Fruit fly (Drosophila melanogaster) whole organism, embryonic: ENCODE measurements around the gene CG11147.

ENCODE experiments used
- Atf6 ChIP-seq: fragments of 200-800 bp; sonication (Bioruptor generic); IDR thresholded peaks from 2 replicates; pipeline ENCODE4 v1.3.6; 2022; ENCODE audit warnings: missing biosample characterization, missing genetic modification characterization
- BEAF-32 ChIP-seq: fragments of 200-800 bp; sonication (Bioruptor generic); optimal IDR thresholded peaks from 3 replicates; lab custom pipeline; 2017; ENCODE audit warnings: missing biosample characterization, missing genetic modification characterization, mild to moderate bottlenecking, moderate library complexity, missing genetic modification reagents
- CG10431 ChIP-seq: fragments of 200-800 bp; sonication (Bioruptor generic); optimal IDR thresholded peaks from 3 replicates; lab custom pipeline; 2018; ENCODE audit warnings: missing biosample characterization, mild to moderate bottlenecking, missing genetic modification characterization
- CG10654 ChIP-seq: fragments of 200-800 bp; sonication (Bioruptor generic); optimal IDR thresholded peaks from 2 replicates; lab custom pipeline; 2016; ENCODE audit warnings: missing biosample characterization, missing genetic modification characterization
- CG11504 ChIP-seq: fragments of 200-800 bp; sonication (Bioruptor generic); optimal IDR thresholded peaks from 3 replicates; lab custom pipeline; 2019; ENCODE audit warnings: missing biosample characterization, mild to moderate bottlenecking, missing genetic modification characterization, moderate library complexity
- CG12071 ChIP-seq: fragments of 200-800 bp; sonication (Bioruptor generic); optimal IDR thresholded peaks from 3 replicates; lab custom pipeline; 2018; ENCODE audit warnings: missing biosample characterization, mild to moderate bottlenecking, missing genetic modification characterization
- CG12104 ChIP-seq: fragments of 200-800 bp; sonication (Bioruptor generic); optimal IDR thresholded peaks from 3 replicates; lab custom pipeline; 2016; ENCODE audit warnings: missing biosample characterization, missing genetic modification characterization
- CG12659 ChIP-seq: fragments of 200-800 bp; sonication (Bioruptor generic); optimal IDR thresholded peaks from 3 replicates; lab custom pipeline; 2017; ENCODE audit warnings: mild to moderate bottlenecking, missing biosample characterization, missing genetic modification reagents, missing genetic modification characterization
- CG13123 ChIP-seq: fragments of 200-800 bp; sonication (Bioruptor generic); optimal IDR thresholded peaks from 2 replicates; lab custom pipeline; 2016; ENCODE audit warnings: missing biosample characterization, missing genetic modification characterization
- CG13296 ChIP-seq: fragments of 200-800 bp; sonication (Bioruptor generic); optimal IDR thresholded peaks from 3 replicates; lab custom pipeline; 2018; ENCODE audit warnings: missing biosample characterization, mild to moderate bottlenecking, missing genetic modification characterization
- CG14441 ChIP-seq: fragments of 200-800 bp; sonication (Bioruptor generic); IDR thresholded peaks from 2 replicates; pipeline ENCODE4 v1.3.6; 2022; ENCODE audit warnings: missing biosample characterization, missing genetic modification characterization
- CG17361 ChIP-seq: fragments of 200-800 bp; sonication (Bioruptor generic); IDR thresholded peaks from 3 replicates; pipeline ENCODE4 v1.3.6; 2022; ENCODE audit warnings: missing biosample characterization, missing genetic modification characterization
- CG1792 ChIP-seq: fragments of 200-800 bp; sonication (Bioruptor generic); optimal IDR thresholded peaks from 2 replicates; lab custom pipeline; 2016; ENCODE audit warnings: missing biosample characterization, missing genetic modification characterization
- CG18764 ChIP-seq: fragments of 200-800 bp; sonication (Bioruptor generic); optimal IDR thresholded peaks from 3 replicates; lab custom pipeline; 2016; ENCODE audit warnings: missing biosample characterization, missing genetic modification characterization
- CG2712 ChIP-seq: fragments of 200-800 bp; optimal IDR thresholded peaks from 3 replicates; lab custom pipeline; 2019; ENCODE audit warnings: missing biosample characterization, mild to moderate bottlenecking, missing genetic modification characterization, moderate library complexity
- CG33557 ChIP-seq: fragments of 200-800 bp; sonication (Bioruptor generic); optimal IDR thresholded peaks from 2 replicates; lab custom pipeline; 2019; ENCODE audit warnings: missing biosample characterization, mild to moderate bottlenecking, missing genetic modification characterization, moderate library complexity
- CG4282 ChIP-seq: fragments of 200-800 bp; sonication (Bioruptor generic); optimal IDR thresholded peaks from 2 replicates; lab custom pipeline; 2016; ENCODE audit warnings: missing biosample characterization, missing genetic modification characterization
- CG7839 ChIP-seq: fragments of 200-800 bp; sonication (Bioruptor generic); optimal IDR thresholded peaks from 3 replicates; lab custom pipeline; 2018; ENCODE audit warnings: missing biosample characterization, mild to moderate bottlenecking, missing genetic modification characterization, moderate library complexity
- CG8388 ChIP-seq: fragments of 200-800 bp; sonication (Bioruptor generic); optimal IDR thresholded peaks from 2 replicates; lab custom pipeline; 2019; ENCODE audit warnings: missing biosample characterization, mild to moderate bottlenecking, missing genetic modification characterization, moderate library complexity
- CTCF ChIP-seq: fragments of 200-800 bp; sonication (Bioruptor generic); optimal IDR thresholded peaks from 2 replicates; lab custom pipeline; 2017; ENCODE audit warnings: missing biosample characterization, mild to moderate bottlenecking, missing genetic modification characterization, moderate library complexity
- Dp ChIP-seq: fragments of 200-800 bp; sonication (Bioruptor generic); optimal IDR thresholded peaks from 2 replicates; lab custom pipeline; 2018; ENCODE audit warnings: missing biosample characterization, mild to moderate bottlenecking, missing genetic modification characterization, moderate library complexity
- Fer1 ChIP-seq: fragments of 200-800 bp; sonication (Bioruptor generic); optimal IDR thresholded peaks from 2 replicates; lab custom pipeline; 2017; ENCODE audit warnings: missing biosample characterization, mild to moderate bottlenecking, missing genetic modification characterization
- Fer3 ChIP-seq: fragments of 200-800 bp; sonication (Bioruptor generic); optimal IDR thresholded peaks from 2 replicates; lab custom pipeline; 2018; ENCODE audit warnings: missing biosample characterization, mild to moderate bottlenecking, missing genetic modification characterization, moderate library complexity
- MTF-1 ChIP-seq: fragments of 200-800 bp; sonication (Bioruptor generic); optimal IDR thresholded peaks from 2 replicates; lab custom pipeline; 2018; ENCODE audit warnings: missing biosample characterization, mild to moderate bottlenecking, missing genetic modification characterization, borderline replicate concordance
- PHDP ChIP-seq: fragments of 200-800 bp; sonication (Bioruptor generic); optimal IDR thresholded peaks from 3 replicates; lab custom pipeline; 2018; ENCODE audit warnings: missing biosample characterization, mild to moderate bottlenecking, missing genetic modification characterization, moderate library complexity
- Ptx1 ChIP-seq: fragments of 200-800 bp; sonication (Bioruptor generic); IDR thresholded peaks from 2 replicates; pipeline ENCODE4 v1.3.6; 2022; ENCODE audit warnings: missing biosample characterization, missing genetic modification characterization
- Usf ChIP-seq: fragments of 200-800 bp; sonication (Bioruptor generic); optimal IDR thresholded peaks from 2 replicates; lab custom pipeline; 2017; ENCODE audit warnings: missing genotype, missing biosample characterization, missing genetic modification characterization
- abd-A ChIP-seq: fragments of 200-800 bp; sonication (Bioruptor generic); optimal IDR thresholded peaks from 3 replicates; lab custom pipeline; 2019; ENCODE audit warnings: missing biosample characterization, mild to moderate bottlenecking, missing genetic modification characterization, moderate library complexity
- ac ChIP-seq: fragments of 200-800 bp; sonication (Bioruptor generic); optimal IDR thresholded peaks from 3 replicates; lab custom pipeline; 2017; ENCODE audit warnings: missing biosample characterization, mild to moderate bottlenecking, missing genetic modification characterization
- amos ChIP-seq: fragments of 200-800 bp; sonication (Bioruptor generic); IDR thresholded peaks from 2 replicates; pipeline ENCODE4 v1.3.6; 2022; ENCODE audit warnings: missing biosample characterization, missing genetic modification characterization; ENCODE audit not compliant: partially characterized antibody
- chm ChIP-seq: fragments of 200-800 bp; sonication (Bioruptor generic); IDR thresholded peaks from 2 replicates; pipeline ENCODE4 v1.3.6; 2022; ENCODE audit warnings: missing biosample characterization, missing genetic modification characterization
- crp ChIP-seq, 2 experiments: fragments of 200-800 bp; sonication (Bioruptor generic); optimal IDR thresholded peaks; 2 replicates in 1 of 2; 3 replicates in 1 of 2; lab custom pipeline; 2017; ENCODE audit warnings: missing biosample characterization in 2 of 2, missing genetic modification characterization in 2 of 2, mild to moderate bottlenecking in 1 of 2, moderate library complexity in 1 of 2
- cwo ChIP-seq: fragments of 200-800 bp; sonication (Bioruptor generic); optimal IDR thresholded peaks from 3 replicates; lab custom pipeline; 2017; ENCODE audit warnings: missing biosample characterization, missing genetic modification characterization, mild to moderate bottlenecking, moderate library complexity, missing genetic modification reagents
- dmrt99B ChIP-seq: fragments of 200-800 bp; sonication (Bioruptor generic); optimal IDR thresholded peaks from 2 replicates; lab custom pipeline; 2018; ENCODE audit warnings: missing biosample characterization, mild to moderate bottlenecking, missing genetic modification characterization, moderate library complexity
- fd96Cb ChIP-seq: fragments of 200-800 bp; sonication (Bioruptor generic); optimal IDR thresholded peaks from 2 replicates; lab custom pipeline; 2018; ENCODE audit warnings: missing biosample characterization, mild to moderate bottlenecking, missing genetic modification characterization, moderate library complexity
- gro ChIP-seq: fragments of 200-800 bp; sonication (Bioruptor generic); optimal IDR thresholded peaks from 2 replicates; lab custom pipeline; 2016; ENCODE audit warnings: missing biosample characterization, missing genetic modification characterization
- hb ChIP-seq: fragments of 200-800 bp; sonication (Bioruptor generic); IDR thresholded peaks from 3 replicates; pipeline ENCODE4 v1.3.6; 2022; ENCODE audit warnings: missing biosample characterization, missing genetic modification characterization; ENCODE audit not compliant: partially characterized antibody
- her ChIP-seq: fragments of 200-800 bp; sonication (Bioruptor generic); optimal IDR thresholded peaks from 2 replicates; lab custom pipeline; 2016; ENCODE audit warnings: missing biosample characterization, missing genetic modification characterization
- kah ChIP-seq: fragments of 200-800 bp; sonication (Bioruptor generic); optimal IDR thresholded peaks from 2 replicates; lab custom pipeline; 2018; ENCODE audit warnings: missing biosample characterization, mild to moderate bottlenecking, missing genetic modification characterization
- knrl ChIP-seq: fragments of 200-800 bp; sonication (Bioruptor generic); IDR thresholded peaks from 3 replicates; pipeline ENCODE4 v1.3.6; 2022; ENCODE audit warnings: missing biosample characterization, missing genetic modification characterization; ENCODE audit not compliant: partially characterized antibody
- lilli ChIP-seq: fragments of 200-800 bp; sonication (Bioruptor generic); optimal IDR thresholded peaks from 3 replicates; lab custom pipeline; 2016; ENCODE audit warnings: missing biosample characterization, missing genetic modification characterization
- nmo ChIP-seq: fragments of 200-800 bp; sonication (Bioruptor generic); optimal IDR thresholded peaks from 2 replicates; lab custom pipeline; 2018; ENCODE audit warnings: missing biosample characterization, mild to moderate bottlenecking, missing genetic modification characterization, moderate library complexity
- pfk ChIP-seq: fragments of 200-800 bp; sonication (Bioruptor generic); optimal IDR thresholded peaks from 2 replicates; lab custom pipeline; 2018; ENCODE audit warnings: missing biosample characterization, mild to moderate bottlenecking, missing genetic modification characterization, moderate library complexity
- scrt ChIP-seq: fragments of 200-800 bp; sonication (Bioruptor generic); optimal IDR thresholded peaks from 2 replicates; lab custom pipeline; 2018; ENCODE audit warnings: missing biosample characterization, mild to moderate bottlenecking, missing genetic modification characterization, moderate library complexity
- so ChIP-seq: fragments of 200-800 bp; sonication (Bioruptor generic); IDR thresholded peaks from 3 replicates; pipeline ENCODE4 v1.3.6; 2022; ENCODE audit warnings: missing biosample characterization, missing genetic modification characterization
- ssp ChIP-seq: fragments of 200-800 bp; sonication (Bioruptor generic); IDR thresholded peaks from 2 replicates; pipeline ENCODE4 v1.3.6; 2022; ENCODE audit warnings: missing biosample characterization, missing genetic modification characterization
- tap ChIP-seq: fragments of 200-800 bp; optimal IDR thresholded peaks from 3 replicates; lab custom pipeline; 2019; ENCODE audit warnings: missing biosample characterization, mild to moderate bottlenecking, missing genetic modification characterization, moderate library complexity
- toy ChIP-seq: fragments of 200-800 bp; sonication (Bioruptor generic); IDR thresholded peaks from 2 replicates; pipeline ENCODE4 v1.3.6; 2022; ENCODE audit warnings: missing biosample characterization, missing genetic modification characterization

CG11147 gene

dm6 chr2L:5730432-5730831 is 10.6 kb downstream of the CG11147 start (continued):
- no peak for TF ChIP-seq CG10654 (GFP tag; lab: Kevin White, UChicago)
- TF ChIP-seq CTCF (GFP tag; lab: Kevin White, UChicago), result no peak
- no peak for TF ChIP-seq CG18764 (GFP tag; lab: Kevin White, UChicago)
- TF ChIP-seq CG1792 (GFP tag; lab: Kevin White, UChicago), result no peak
- no peak for TF ChIP-seq CG12104 (GFP tag; lab: Kevin White, UChicago)
- no peak for TF ChIP-seq Usf (GFP tag; lab: Kevin White, UChicago)
- no peak for TF ChIP-seq Dp (GFP tag; lab: Kevin White, UChicago)
- no peak for TF ChIP-seq MTF-1
- no peak for TF ChIP-seq abd-A (tag; lab: Kevin White, UChicago)
- TF ChIP-seq so (GFP tag; lab: Robert Waterston, UW), result no peak
- no peak for TF ChIP-seq knrl
- TF ChIP-seq her (GFP tag; lab: Kevin White, UChicago), result no peak
- no peak for TF ChIP-seq ssp
- TF ChIP-seq Fer1, result no peak
- no peak for TF ChIP-seq amos (GFP tag; lab: Robert Waterston, UW)
- TF ChIP-seq CG10431, result no peak
- no peak for TF ChIP-seq CG13123 (GFP tag; lab: Kevin White, UChicago)
- TF ChIP-seq scrt (GFP tag; lab: Kevin White, UChicago), result no peak
- TF ChIP-seq nmo (GFP tag; lab: Kevin White, UChicago), result peak; percentile 3
- no peak for TF ChIP-seq hb (GFP tag; lab: Robert Waterston, UW)
- TF ChIP-seq cwo, result no peak
- no peak for TF ChIP-seq CG12659 (GFP tag; lab: Kevin White, UChicago)
- no peak for TF ChIP-seq CG2712 (tag; lab: Kevin White, UChicago)
- TF ChIP-seq PHDP (tag; lab: Kevin White, UChicago), result no peak
- TF ChIP-seq ac, result no peak
- TF ChIP-seq CG11504 (tag; lab: Kevin White, UChicago), result peak; percentile 34
- no peak for TF ChIP-seq Ptx1
- TF ChIP-seq CG14441 (GFP tag; lab: Robert Waterston, UW), result no peak
- no peak for TF ChIP-seq tap (tag; lab: Kevin White, UChicago)
- peak; percentile 31 for TF ChIP-seq dmrt99B (tag; lab: Kevin White, UChicago)
- TF ChIP-seq crp (GFP tag; optimal IDR thresholded peaks at IDR 0.05; lab: Kevin White, UChicago), result no peak
- TF ChIP-seq gro (GFP tag; lab: Kevin White, UChicago), result no peak
- no peak for TF ChIP-seq Atf6
- TF ChIP-seq kah (GFP tag; lab: Kevin White, UChicago), result no peak
- no peak for TF ChIP-seq pfk (GFP tag; lab: Kevin White, UChicago)
- TF ChIP-seq CG13296 (GFP tag; lab: Kevin White, UChicago), result no peak
- no peak for TF ChIP-seq CG7839
- peak; percentile 23 for TF ChIP-seq CG8388 (GFP tag; lab: Kevin White, UChicago)
- TF ChIP-seq toy (GFP tag; lab: Robert Waterston, UW), result no peak
- TF ChIP-seq BEAF-32 (GFP tag; lab: Kevin White, UChicago), result no peak
- no peak for TF ChIP-seq lilli (GFP tag; lab: Kevin White, UChicago)
- TF ChIP-seq chm (GFP tag; lab: Robert Waterston, UW), result no peak
- no peak for TF ChIP-seq CG33557
- TF ChIP-seq CG12071 (GFP tag; lab: Kevin White, UChicago), result no peak
- TF ChIP-seq CG17361 (GFP tag; lab: Robert Waterston, UW), result peak; percentile 71
- no peak for TF ChIP-seq CG4282 (GFP tag; lab: Kevin White, UChicago)
- peak; percentile 13 for TF ChIP-seq fd96Cb
- no peak for TF ChIP-seq Fer3 (tag; lab: Kevin White, UChicago)
